Fruit fly (Drosophila melanogaster) whole organism, embryonic: ENCODE results near the gene CG34331.

ENCODE experiments used
- Abd-B ChIP-seq: fragments of 200-800 bp; sonication (Bioruptor generic); optimal IDR thresholded peaks from 2 replicates; lab custom pipeline; 2018; ENCODE audit warnings: missing biosample characterization, mild to moderate bottlenecking, missing genetic modification characterization, moderate library complexity
- Aef1 ChIP-seq: fragments of 200-800 bp; sonication (Bioruptor generic); IDR thresholded peaks from 3 replicates; pipeline ENCODE4 v1.3.6; 2022; ENCODE audit warnings: missing biosample characterization, missing genetic modification characterization
- CG10147 ChIP-seq: fragments of 200-800 bp; sonication (Bioruptor generic); optimal IDR thresholded peaks from 2 replicates; lab custom pipeline; 2019; ENCODE audit warnings: missing biosample characterization, mild to moderate bottlenecking, missing genetic modification characterization, moderate library complexity
- CG10267 ChIP-seq: fragments of 200-800 bp; sonication (Bioruptor generic); optimal IDR thresholded peaks from 2 replicates; lab custom pipeline; 2018; ENCODE audit warnings: missing biosample characterization, mild to moderate bottlenecking, missing genetic modification characterization, moderate library complexity
- CG10654 ChIP-seq: fragments of 200-800 bp; sonication (Bioruptor generic); optimal IDR thresholded peaks from 2 replicates; lab custom pipeline; 2016; ENCODE audit warnings: missing biosample characterization, missing genetic modification characterization
- CG12659 ChIP-seq: fragments of 200-800 bp; sonication (Bioruptor generic); optimal IDR thresholded peaks from 3 replicates; lab custom pipeline; 2017; ENCODE audit warnings: mild to moderate bottlenecking, missing biosample characterization, missing genetic modification reagents, missing genetic modification characterization
- CG12744 ChIP-seq: fragments of 200-800 bp; sonication (Bioruptor generic); optimal IDR thresholded peaks from 2 replicates; lab custom pipeline; 2016; ENCODE audit warnings: missing biosample characterization, missing genetic modification characterization
- CG1647 ChIP-seq: fragments of 200-800 bp; sonication (Bioruptor generic); optimal IDR thresholded peaks from 3 replicates; lab custom pipeline; 2016; ENCODE audit warnings: missing biosample characterization, missing genetic modification characterization
- CG16813 ChIP-seq: fragments of 200-800 bp; sonication (Bioruptor generic); IDR thresholded peaks from 3 replicates; pipeline ENCODE4 v1.3.6; 2022; ENCODE audit warnings: missing biosample characterization, missing genetic modification characterization; ENCODE audit not compliant: partially characterized antibody
- CG17359 ChIP-seq: fragments of 200-800 bp; sonication (Bioruptor generic); optimal IDR thresholded peaks from 3 replicates; lab custom pipeline; 2018; ENCODE audit warnings: missing biosample characterization, mild to moderate bottlenecking, missing genetic modification characterization, moderate library complexity
- CG17829 ChIP-seq: fragments of 200-800 bp; optimal IDR thresholded peaks from 2 replicates; lab custom pipeline; 2019; ENCODE audit warnings: missing biosample characterization, mild to moderate bottlenecking, missing genetic modification characterization, moderate library complexity
- CG2120 ChIP-seq: fragments of 200-800 bp; sonication (Bioruptor generic); optimal IDR thresholded peaks from 3 replicates; lab custom pipeline; 2016; ENCODE audit warnings: missing biosample characterization, missing genetic modification characterization
- CG2712 ChIP-seq: fragments of 200-800 bp; optimal IDR thresholded peaks from 3 replicates; lab custom pipeline; 2019; ENCODE audit warnings: missing biosample characterization, mild to moderate bottlenecking, missing genetic modification characterization, moderate library complexity
- CG30403 ChIP-seq: fragments of 200-800 bp; sonication (Bioruptor generic); optimal IDR thresholded peaks from 3 replicates; lab custom pipeline; 2016; ENCODE audit warnings: missing biosample characterization, missing genetic modification characterization
- CG31388 ChIP-seq: fragments of 200-800 bp; sonication (Bioruptor generic); optimal IDR thresholded peaks from 2 replicates; lab custom pipeline; 2016; ENCODE audit warnings: missing biosample characterization, missing genetic modification characterization
- CG34376 ChIP-seq: fragments of 200-800 bp; sonication (Bioruptor generic); optimal IDR thresholded peaks from 2 replicates; lab custom pipeline; 2018; ENCODE audit warnings: missing biosample characterization, mild to moderate bottlenecking, missing genetic modification characterization
- CG42726 ChIP-seq: fragments of 200-800 bp; sonication (Bioruptor generic); IDR thresholded peaks from 2 replicates; pipeline ENCODE4 v1.3.6; 2022; ENCODE audit warnings: missing biosample characterization, missing genetic modification characterization; ENCODE audit not compliant: partially characterized antibody
- CG4360 ChIP-seq: fragments of 200-800 bp; sonication (Bioruptor generic); IDR thresholded peaks from 2 replicates; pipeline ENCODE4 v1.3.6; 2022; ENCODE audit warnings: missing biosample characterization, missing genetic modification characterization
- CG4617 ChIP-seq: fragments of 200-800 bp; sonication (Bioruptor generic); optimal IDR thresholded peaks from 3 replicates; lab custom pipeline; 2016; ENCODE audit warnings: missing biosample characterization, missing genetic modification characterization, borderline replicate concordance
- CG5953 ChIP-seq: fragments of 200-800 bp; sonication (Bioruptor generic); IDR thresholded peaks from 2 replicates; pipeline ENCODE4 v1.3.6; 2022; ENCODE audit warnings: missing biosample characterization, missing genetic modification characterization
- CkIIα-i1 ChIP-seq: fragments of 200-800 bp; sonication (Bioruptor generic); IDR thresholded peaks from 2 replicates; pipeline ENCODE4 v1.3.6; 2022; ENCODE audit warnings: missing biosample characterization, missing genetic modification characterization
- D ChIP-seq, 2 experiments: fragments of 200-800 bp in 1 of 2; fragments of >200 bp in 1 of 2; sonication (Bioruptor generic) in 1 of 2; optimal IDR thresholded peaks; 2 replicates in 1 of 2; 3 replicates in 1 of 2; lab custom pipeline; 2017; ENCODE audit warnings: mild to moderate bottlenecking in 1 of 2, missing biosample characterization in 1 of 2, missing genetic modification characterization in 1 of 2, missing genetic modification reagents in 1 of 2
- Dbx ChIP-seq: fragments of 200-800 bp; sonication (Bioruptor generic); IDR thresholded peaks from 3 replicates; pipeline ENCODE4 v1.3.6; 2022; ENCODE audit warnings: missing biosample characterization, missing genetic modification characterization
- Dll ChIP-seq: fragments of 200-800 bp; sonication (Bioruptor generic); IDR thresholded peaks from 4 replicates; pipeline ENCODE4 v1.3.6; 2022; ENCODE audit warnings: missing biosample characterization, missing genetic modification characterization; ENCODE audit not compliant: partially characterized antibody
- Drgx ChIP-seq: fragments of 200-800 bp; sonication (Bioruptor generic); IDR thresholded peaks from 2 replicates; pipeline ENCODE4 v1.3.6; 2022; ENCODE audit warnings: missing biosample characterization, missing genetic modification characterization
- Hand ChIP-seq: fragments of 200-800 bp; sonication (Bioruptor generic); optimal IDR thresholded peaks from 2 replicates; lab custom pipeline; 2017; ENCODE audit warnings: mild to moderate bottlenecking, missing biosample characterization, missing genetic modification reagents, missing genetic modification characterization
- Hsf ChIP-seq: fragments of 200-800 bp; sonication (Bioruptor generic); optimal IDR thresholded peaks from 3 replicates; lab custom pipeline; 2016; ENCODE audit warnings: missing biosample characterization, missing genetic modification characterization
- MESR4 ChIP-seq: fragments of 200-800 bp; sonication (Bioruptor generic); optimal IDR thresholded peaks from 2 replicates; lab custom pipeline; 2018; ENCODE audit warnings: missing biosample characterization, mild to moderate bottlenecking, missing genetic modification characterization, moderate library complexity
- Mad ChIP-seq: fragments of 200-800 bp; sonication (Bioruptor generic); optimal IDR thresholded peaks from 2 replicates; lab custom pipeline; 2016; ENCODE audit warnings: missing biosample characterization, missing genetic modification characterization
- Max ChIP-seq: fragments of 200-800 bp; sonication (Bioruptor generic); optimal IDR thresholded peaks from 2 replicates; lab custom pipeline; 2016; ENCODE audit warnings: missing biosample characterization, mild to moderate bottlenecking, missing genetic modification characterization
- Mes4 ChIP-seq: fragments of 200-800 bp; sonication (Bioruptor generic); optimal IDR thresholded peaks from 2 replicates; lab custom pipeline; 2016; ENCODE audit warnings: missing biosample characterization, missing genetic modification characterization
- NC2α ChIP-seq: fragments of 200-800 bp; sonication (Bioruptor generic); optimal IDR thresholded peaks from 2 replicates; lab custom pipeline; 2016; ENCODE audit warnings: missing biosample characterization, missing genetic modification characterization
- Oli ChIP-seq: fragments of 200-800 bp; sonication (Bioruptor generic); optimal IDR thresholded peaks from 2 replicates; lab custom pipeline; 2018; ENCODE audit warnings: missing biosample characterization, mild to moderate bottlenecking, missing genetic modification characterization, moderate library complexity
- Opbp ChIP-seq: fragments of 200-800 bp; sonication (Bioruptor generic); IDR thresholded peaks from 3 replicates; pipeline ENCODE4 v1.3.6; 2022; ENCODE audit warnings: missing biosample characterization, missing genetic modification characterization; ENCODE audit not compliant: partially characterized antibody
- Rfx ChIP-seq: fragments of 200-800 bp; sonication (Bioruptor generic); IDR thresholded peaks from 2 replicates; pipeline ENCODE4 v1.3.6; 2022; ENCODE audit warnings: missing biosample characterization, missing genetic modification characterization
- az2 ChIP-seq: fragments of 200-800 bp; sonication (Bioruptor generic); optimal IDR thresholded peaks from 3 replicates; lab custom pipeline; 2016; ENCODE audit warnings: missing biosample characterization, missing genetic modification characterization
- bbx ChIP-seq: fragments of 200-800 bp; sonication (Bioruptor generic); IDR thresholded peaks from 2 replicates; pipeline ENCODE4 v1.3.6; 2022; ENCODE audit warnings: missing biosample characterization, missing genetic modification characterization; ENCODE audit not compliant: partially characterized antibody
- bcd ChIP-seq: fragments of 200-800 bp; sonication (Bioruptor generic); optimal IDR thresholded peaks from 2 replicates; lab custom pipeline; 2017; ENCODE audit warnings: missing biosample characterization, mild to moderate bottlenecking, missing genetic modification characterization
- crol ChIP-seq: fragments of 200-800 bp; sonication (Bioruptor generic); IDR thresholded peaks from 2 replicates; pipeline ENCODE4 v1.3.6; 2022; ENCODE audit warnings: missing biosample characterization, missing genetic modification characterization
- ewg ChIP-seq: fragments of 200-800 bp; sonication (Bioruptor generic); optimal IDR thresholded peaks from 3 replicates; lab custom pipeline; 2017; ENCODE audit warnings: mild to moderate bottlenecking, missing biosample characterization, missing genetic modification reagents, missing genetic modification characterization
- gem ChIP-seq: fragments of 200-800 bp; sonication (Bioruptor generic); optimal IDR thresholded peaks from 2 replicates; lab custom pipeline; 2019; ENCODE audit warnings: missing biosample characterization, mild to moderate bottlenecking, missing genetic modification characterization, moderate library complexity
- klu ChIP-seq: fragments of 200-800 bp; sonication (Bioruptor generic); IDR thresholded peaks from 2 replicates; pipeline ENCODE4 v1.3.6; 2022; ENCODE audit warnings: missing biosample characterization, missing genetic modification characterization
- lab ChIP-seq: fragments of 200-800 bp; sonication (Bioruptor generic); optimal IDR thresholded peaks from 3 replicates; lab custom pipeline; 2017; ENCODE audit warnings: missing biosample characterization, missing genetic modification characterization, mild to moderate bottlenecking, moderate library complexity, missing genetic modification reagents
- nom ChIP-seq: fragments of 200-800 bp; sonication (Bioruptor generic); optimal IDR thresholded peaks from 2 replicates; lab custom pipeline; 2017; ENCODE audit warnings: missing biosample characterization, missing genetic modification characterization, mild to moderate bottlenecking, moderate library complexity, missing genetic modification reagents
- sna ChIP-seq: fragments of 200-800 bp; sonication (Bioruptor generic); IDR thresholded peaks from 2 replicates; pipeline ENCODE4 v1.3.6; 2022; ENCODE audit warnings: missing biosample characterization, missing genetic modification characterization; ENCODE audit not compliant: partially characterized antibody
- sob ChIP-seq: fragments of 200-800 bp; sonication (Bioruptor generic); IDR thresholded peaks from 2 replicates; pipeline ENCODE4 v1.3.6; 2022; ENCODE audit warnings: missing biosample characterization, missing genetic modification characterization
- stc ChIP-seq: fragments of 200-800 bp; sonication (Bioruptor generic); IDR thresholded peaks from 2 replicates; pipeline ENCODE4 v1.3.6; 2022; ENCODE audit warnings: missing biosample characterization, missing genetic modification characterization
- stwl ChIP-seq: fragments of 200-800 bp; sonication (Bioruptor generic); optimal IDR thresholded peaks from 3 replicates; lab custom pipeline; 2018; ENCODE audit warnings: missing biosample characterization, mild to moderate bottlenecking, missing genetic modification characterization, moderate library complexity
- vnd ChIP-seq: fragments of 200-800 bp; sonication (Bioruptor generic); IDR thresholded peaks from 3 replicates; pipeline ENCODE4 v1.3.6; 2022; ENCODE audit warnings: missing biosample characterization, missing genetic modification characterization; ENCODE audit not compliant: partially characterized antibody

Gene CG34331

DNA sequence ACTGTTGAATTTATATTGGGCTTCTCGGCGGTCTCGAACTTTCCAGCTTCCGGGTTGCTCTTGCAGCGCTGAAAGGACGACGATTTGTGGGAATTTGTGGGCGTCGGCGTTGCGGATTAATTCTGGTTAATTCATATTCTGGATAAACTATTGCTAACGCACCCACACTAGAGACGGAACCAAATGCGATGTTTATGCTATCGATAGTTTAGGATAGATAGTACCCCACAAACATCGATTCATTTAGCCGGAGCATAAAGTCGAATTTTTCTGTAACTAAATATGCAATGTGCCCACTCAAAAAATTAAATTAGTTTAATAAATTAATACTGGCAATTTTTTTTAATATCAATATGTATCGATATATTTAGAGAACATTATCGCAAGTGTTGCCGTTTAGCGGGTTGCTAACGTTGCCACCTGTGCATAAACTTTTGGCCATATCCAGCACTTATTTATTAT lies 37.5 kb downstream of the CG34331 start, which contains the start of gene Rab35 (continued):
- TF ChIP-seq stwl (tag; lab: Kevin White, UChicago) (peak; percentile 54), gem (peak; percentile 41), CG10147 (GFP tag; lab: Kevin White, UChicago) (peak; percentile 24), Dbx (GFP tag; lab: Robert Waterston, UW) (peak; percentile 41; the same call in 1 of the 3 replicates), D (optimal IDR thresholded peaks at IDR 0.05; lab: Kevin White, UChicago) (no peak), D (GFP tag; optimal IDR thresholded peaks at IDR 0.05; lab: Kevin White, UChicago) (no peak), Rfx (GFP tag; lab: Robert Waterston, UW) (peak; percentile 41), MESR4 (GFP tag; lab: Kevin White, UChicago) (peak; percentile 82), CG12744 (GFP tag; lab: Kevin White, UChicago) (no peak), CG4617 (GFP tag; lab: Kevin White, UChicago) (peak; percentile 84), CG10654 (peak; percentile 3), CkIIα-i1 (no peak), Mad (GFP tag; lab: Kevin White, UChicago) (peak; percentile 10), Mes4 (GFP tag; lab: Kevin White, UChicago) (no peak), Dll (GFP tag; lab: Robert Waterston, UW) (peak; percentile 97), Oli (tag; lab: Kevin White, UChicago) (no peak), Abd-B (peak; percentile 3), Hand (GFP tag; lab: Kevin White, UChicago) (no peak), crol (no peak), stc (GFP tag; lab: Robert Waterston, UW) (no peak), CG42726 (peak; percentile 84; the same call in 1 of the 2 replicates), CG2120 (peak; percentile 49), NC2α (GFP tag; lab: Kevin White, UChicago) (no peak), CG17829 (tag; lab: Kevin White, UChicago) (peak; percentile 17), CG12659 (peak; percentile 31), Max (GFP tag; lab: Kevin White, UChicago) (peak; percentile 19), klu (GFP tag; lab: Robert Waterston, UW) (no peak), bbx (peak; percentile 88), bcd (peak; percentile 0), CG4360 (GFP tag; lab: Robert Waterston, UW) (no peak), sna (GFP tag; lab: Robert Waterston, UW) (peak; percentile 93), CG10267 (peak; percentile 92), CG1647 (GFP tag; lab: Kevin White, UChicago) (no peak), CG5953 (GFP tag; lab: Robert Waterston, UW) (no peak), nom (GFP tag; lab: Kevin White, UChicago) (no peak), CG34376 (GFP tag; lab: Kevin White, UChicago) (no peak), CG31388 (no peak), CG16813 (GFP tag; lab: Robert Waterston, UW) (peak; percentile 95), ewg (GFP tag; lab: Kevin White, UChicago) (no peak), Drgx (GFP tag; lab: Robert Waterston, UW) (no peak), lab (GFP tag; lab: Kevin White, UChicago) (peak; percentile 25), CG2712 (tag; lab: Kevin White, UChicago) (peak; percentile 37), Aef1 (no peak), sob (GFP tag; lab: Robert Waterston, UW) (peak; percentile 5; the same call in 1 of the 2 replicates), az2 (GFP tag; lab: Kevin White, UChicago) (peak; percentile 5), CG17359 (peak; percentile 46), vnd (GFP tag; lab: Robert Waterston, UW) (peak; percentile 94), Hsf (GFP tag; lab: Kevin White, UChicago) (peak; percentile 12), Opbp (GFP tag; lab: Robert Waterston, UW) (peak; percentile 91), CG30403 (peak; percentile 47)
